In the genomic region with DNA sequence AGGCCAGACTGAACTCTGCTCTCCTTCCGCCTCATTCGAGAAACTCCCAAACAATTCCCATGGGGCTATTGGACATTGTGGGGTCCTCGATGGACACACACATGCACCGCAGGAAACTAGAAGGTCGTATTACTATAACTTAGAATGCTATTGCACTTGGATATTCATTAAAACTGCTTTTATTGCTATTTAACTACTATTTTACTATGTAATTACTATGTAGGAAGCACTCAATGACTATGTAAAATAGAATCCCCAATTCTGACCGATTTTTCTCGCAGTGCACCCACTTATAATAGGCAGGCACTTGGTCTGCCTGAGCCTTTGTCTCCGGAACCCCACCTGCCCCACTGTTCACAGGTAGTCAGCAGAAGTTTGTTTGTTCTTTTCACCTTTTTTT, we compare ENCODE assay signal across 4 fruit fly cellular contexts.
TF ChIP-seq lines count a peak whose summit lies in the region.

No protein-coding gene starts in this region.

- TF ChIP-seq CTCF in whole organism, embryonic (GFP tag; optimal IDR thresholded peaks at IDR 0.05; lab: Kevin White, UChicago): no peak

TF ChIP-seq in whole organism, embryonic, 481 proteins besides CTCF, POLR2A, EP300 and RAD21 (continues in another document):
- TF ChIP-seq Tbp (GFP tag; optimal IDR thresholded peaks at IDR 0.05; lab: Kevin White, UChicago) (no peak), CG6689 (GFP tag; IDR thresholded peaks at IDR 0.05; lab: Robert Waterston, UW) (no peak), Bdp1 (GFP tag; optimal IDR thresholded peaks at IDR 0.05; lab: Kevin White, UChicago) (no peak), Rfx (GFP tag; IDR thresholded peaks at IDR 0.05; lab: Robert Waterston, UW) (0 out of 2 replicates have a peak, but pooled peaks have one; percentile 21), CG2120 (GFP tag; optimal IDR thresholded peaks at IDR 0.05; lab: Kevin White, UChicago) (peak; percentile 24), Myb (GFP tag; optimal IDR thresholded peaks at IDR 0.05; lab: Kevin White, UChicago) (no peak), Hr51 (GFP tag; optimal IDR thresholded peaks at IDR 0.05; lab: Kevin White, UChicago) (peak in 1 of 2 experiments; percentile 7), PHDP (tag; optimal IDR thresholded peaks at IDR 0.05; lab: Kevin White, UChicago) (no peak), lab (GFP tag; optimal IDR thresholded peaks at IDR 0.05; lab: Kevin White, UChicago) (peak; percentile 49), Fer1 (GFP tag; optimal IDR thresholded peaks at IDR 0.05; lab: Kevin White, UChicago) (peak; percentile 9), CG13296 (GFP tag; optimal IDR thresholded peaks at IDR 0.05; lab: Kevin White, UChicago) (no peak), Med (GFP tag; lab: Kevin White, UChicago) (peak; percentile 71), Hsf (GFP tag; optimal IDR thresholded peaks at IDR 0.05; lab: Kevin White, UChicago) (no peak), CG17612 (GFP tag; IDR thresholded peaks at IDR 0.05; lab: Robert Waterston, UW) (no peak), grau (tag; optimal IDR thresholded peaks at IDR 0.05; lab: Kevin White, UChicago) (peak; percentile 7), slbo (GFP tag; IDR thresholded peaks at IDR 0.05; lab: Robert Waterston, UW) (0 out of 2 replicates have a peak, but pooled peaks have one; percentile 25), NC2α (GFP tag; optimal IDR thresholded peaks at IDR 0.05; lab: Kevin White, UChicago) (no peak), Dbx (GFP tag; IDR thresholded peaks at IDR 0.05; lab: Robert Waterston, UW) (peak; percentile 31; the same call in 1 of the 3 replicates), zen (tag; optimal IDR thresholded peaks at IDR 0.05; lab: Kevin White, UChicago) (no peak), Ets65A (GFP tag; lab: Kevin White, UChicago) (no peak), CG9609 (GFP tag; optimal IDR thresholded peaks at IDR 0.05; lab: Kevin White, UChicago) (no peak), sens-2 (GFP tag; IDR thresholded peaks at IDR 0.05; lab: Robert Waterston, UW) (no peak)

TF ChIP-seq in whole organism, prepupa, 60 proteins besides CTCF, POLR2A, EP300 and RAD21:
- TF ChIP-seq esn (GFP tag; optimal IDR thresholded peaks at IDR 0.05; lab: Kevin White, UChicago): no peak
- peak; percentile 15 for TF ChIP-seq CG3919 (GFP tag; optimal IDR thresholded peaks at IDR 0.05; lab: Kevin White, UChicago)
- TF ChIP-seq Eip78C (GFP tag; lab: Kevin White, UChicago): peak; percentile 52
- peak; percentile 18 for TF ChIP-seq CG10631 (GFP tag; optimal IDR thresholded peaks at IDR 0.05; lab: Kevin White, UChicago)
- no peak for TF ChIP-seq Gug (GFP tag; IDR thresholded peaks at IDR 0.05; lab: Robert Waterston, UW)
- peak; percentile 6 for TF ChIP-seq Ets96B (tag; optimal IDR thresholded peaks at IDR 0.05; lab: Kevin White, UChicago)
- TF ChIP-seq CG6854 (GFP tag; optimal IDR thresholded peaks at IDR 0.05; lab: Kevin White, UChicago): no peak
- no peak for TF ChIP-seq fd59A (GFP tag; optimal IDR thresholded peaks at IDR 0.05; lab: Kevin White, UChicago)
- TF ChIP-seq svp (GFP tag; lab: Kevin White, UChicago): peak; percentile 8

TF ChIP-seq in whole organism, pupa, 21 proteins besides CTCF, POLR2A, EP300 and RAD21:
- TF ChIP-seq CG14655 (GFP tag; optimal IDR thresholded peaks at IDR 0.05; lab: Kevin White, UChicago) (peak; percentile 39), CG17806 (tag; optimal IDR thresholded peaks at IDR 0.05; lab: Kevin White, UChicago) (peak; percentile 5), CG8159 (tag; optimal IDR thresholded peaks at IDR 0.05; lab: Kevin White, UChicago) (peak; percentile 7), Pif1A (GFP tag; optimal IDR thresholded peaks at IDR 0.05; lab: Kevin White, UChicago) (no peak), CG4496 (GFP tag; IDR thresholded peaks at IDR 0.05; lab: Robert Waterston, UW) (no peak), CG9948 (tag; optimal IDR thresholded peaks at IDR 0.05; lab: Kevin White, UChicago) (peak; percentile 22), gl (tag; optimal IDR thresholded peaks at IDR 0.05; lab: Kevin White, UChicago) (no peak), rn (GFP tag; IDR thresholded peaks at IDR 0.05; lab: Robert Waterston, UW) (no peak)

TF ChIP-seq in whole organism, wandering third instar larva, 38 proteins besides CTCF, POLR2A, EP300 and RAD21:
- TF ChIP-seq pan (optimal IDR thresholded peaks at IDR 0.05; lab: Kevin White, UChicago) (no peak), tai (GFP tag; optimal IDR thresholded peaks at IDR 0.05; lab: Kevin White, UChicago) (no peak), Hnf4 (GFP tag; optimal IDR thresholded peaks at IDR 0.05; lab: Kevin White, UChicago) (peak; percentile 4), woc (GFP tag; optimal IDR thresholded peaks at IDR 0.05; lab: Kevin White, UChicago) (no peak), h (GFP tag; optimal IDR thresholded peaks at IDR 0.05; lab: Kevin White, UChicago) (peak; percentile 13), fru (GFP tag; optimal IDR thresholded peaks at IDR 0.05; lab: Kevin White, UChicago) (no peak), foxo (GFP tag; optimal IDR thresholded peaks at IDR 0.05; lab: Kevin White, UChicago) (peak in 1 of 2 experiments; percentile 5), br (GFP tag; optimal IDR thresholded peaks at IDR 0.05; lab: Kevin White, UChicago) (no peak)
